Worm (Caenorhabditis elegans): ENCODE results near the gene end-1.

DNA sequence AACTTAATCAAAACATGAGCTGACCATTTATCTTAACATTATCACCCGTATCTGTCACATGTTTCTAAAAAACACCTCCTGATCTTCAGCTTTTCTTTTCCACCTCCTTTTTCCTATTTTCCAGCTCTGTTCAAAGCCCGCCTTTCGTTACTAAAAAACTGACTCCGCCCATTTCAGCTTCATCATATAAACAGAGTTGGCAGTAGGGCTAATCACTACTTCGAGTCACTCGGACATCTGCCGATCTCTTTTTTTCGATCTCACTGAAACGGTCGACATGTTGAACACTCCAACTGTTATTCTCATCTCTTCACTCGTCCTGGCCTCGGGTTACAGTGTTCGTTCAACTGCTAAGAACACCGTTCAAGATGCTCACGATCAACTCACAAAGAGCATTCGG lies 7.6 kb downstream of the end-1 start, which contains the start of gene droe-4:
- TF ChIP-seq dao-5 (tag; optimal IDR thresholded peaks at IDR 0.05) (no peak), him-1 (tag; optimal IDR thresholded peaks at IDR 0.05) (no peak), W03F9.2 (tag; optimal IDR thresholded peaks at IDR 0.05) (no peak)
